Worm (Caenorhabditis elegans) whole organism, mixed stage, embryonic: ENCODE results near the gene ZK1320.7.

ENCODE experiments used
- M03D4.4 ChIP-seq: sonication (generic microtip); optimal IDR thresholded peaks from 2 replicates; lab custom pipeline; 2017; ENCODE audit warnings: mild to moderate bottlenecking, missing genetic modification characterization, missing compliant biosample characterization
- blmp-1 ChIP-seq: fragments of 150-350 bp; optimal IDR thresholded peaks from 2 replicates; lab custom pipeline; 2014; ENCODE audit warnings: missing biosample characterization, missing genetic modification characterization
- ceh-39 ChIP-seq: fragments of 150-350 bp; optimal IDR thresholded peaks from 2 replicates; lab custom pipeline; 2014; ENCODE audit warnings: missing biosample characterization, missing genetic modification characterization
- ceh-43 ChIP-seq: fragments of 200-800 bp; sonication (Bioruptor generic); optimal IDR thresholded peaks from 2 replicates; lab custom pipeline; 2018; ENCODE audit warnings: mild to moderate bottlenecking, missing genetic modification characterization, moderate library complexity, missing compliant biosample characterization
- ceh-83 ChIP-seq: fragments of 200-800 bp; sonication (Bioruptor generic); optimal IDR thresholded peaks from 2 replicates; lab custom pipeline; 2018; ENCODE audit warnings: mild to moderate bottlenecking, missing genetic modification characterization, missing compliant biosample characterization
- ces-1 ChIP-seq: fragments of 150-350 bp; optimal IDR thresholded peaks from 2 replicates; lab custom pipeline; 2014; ENCODE audit warnings: missing biosample characterization, missing genetic modification reagents, missing genetic modification characterization
- cnd-1 ChIP-seq: fragments of 200-800 bp; sonication (Bioruptor generic); optimal IDR thresholded peaks from 2 replicates; lab custom pipeline; 2018; ENCODE audit warnings: mild to moderate bottlenecking, missing genetic modification characterization, missing compliant biosample characterization
- drap-1 ChIP-seq: fragments of 200-800 bp; sonication (Bioruptor generic); optimal IDR thresholded peaks from 3 replicates; lab custom pipeline; 2018; ENCODE audit warnings: mild to moderate bottlenecking, missing genetic modification characterization, missing compliant biosample characterization
- elt-1 ChIP-seq: sonication (generic microtip); optimal IDR thresholded peaks from 2 replicates; lab custom pipeline; 2017; ENCODE audit warnings: missing genetic modification characterization, mild to moderate bottlenecking, missing compliant biosample characterization, antibody characterized with exemption, moderate library complexity, borderline replicate concordance; ENCODE audit not compliant: insufficient read depth
- elt-3 ChIP-seq: fragments of 150-350 bp; optimal IDR thresholded peaks from 2 replicates; lab custom pipeline; 2014; ENCODE audit warnings: missing biosample characterization, missing genetic modification characterization
- flh-1 ChIP-seq: fragments of 200-800 bp; sonication (Bioruptor generic); optimal IDR thresholded peaks from 2 replicates; lab custom pipeline; 2018; ENCODE audit warnings: mild to moderate bottlenecking, missing genetic modification characterization, moderate library complexity, missing compliant biosample characterization
- ham-2 ChIP-seq: fragments of 200-800 bp; sonication (Bioruptor generic); optimal IDR thresholded peaks from 2 replicates; lab custom pipeline; 2018; ENCODE audit warnings: mild to moderate bottlenecking, missing genetic modification characterization, missing compliant biosample characterization
- hlh-1 ChIP-seq: fragments of 150-350 bp; optimal IDR thresholded peaks from 2 replicates; lab custom pipeline; 2014; ENCODE audit warnings: missing biosample characterization, missing genetic modification reagents, missing genetic modification characterization
- lin-13 ChIP-seq: fragments of 150-350 bp; optimal IDR thresholded peaks from 2 replicates; lab custom pipeline; 2014; ENCODE audit warnings: missing biosample characterization, missing genetic modification characterization
- lin-32 ChIP-seq: fragments of 200-800 bp; sonication (Bioruptor generic); optimal IDR thresholded peaks from 2 replicates; lab custom pipeline; 2018; ENCODE audit warnings: mild to moderate bottlenecking, missing genetic modification characterization, missing compliant biosample characterization
- lsy-2 ChIP-seq: fragments of 150-350 bp; optimal IDR thresholded peaks from 2 replicates; lab custom pipeline; 2014; ENCODE audit warnings: missing biosample characterization, missing genetic modification characterization
- mab-5 ChIP-seq: fragments of 150-350 bp; optimal IDR thresholded peaks from 2 replicates; lab custom pipeline; 2014; ENCODE audit warnings: missing biosample characterization, missing genetic modification characterization
- mep-1 ChIP-seq: fragments of 150-350 bp; optimal IDR thresholded peaks from 2 replicates; lab custom pipeline; 2017; ENCODE audit warnings: missing biosample characterization, missing genetic modification reagents, missing genetic modification characterization, inconsistent platforms
- mls-2 ChIP-seq: sonication (generic microtip); optimal IDR thresholded peaks from 2 replicates; lab custom pipeline; 2016; ENCODE audit warnings: mild to moderate bottlenecking, missing genetic modification characterization, moderate library complexity, missing compliant biosample characterization
- nhr-12 ChIP-seq: fragments of 150-350 bp; optimal IDR thresholded peaks from 2 replicates; lab custom pipeline; 2014; ENCODE audit warnings: missing biosample characterization, missing genetic modification characterization
- nhr-2 ChIP-seq: fragments of 150-350 bp; optimal IDR thresholded peaks from 2 replicates; lab custom pipeline; 2014; ENCODE audit warnings: missing biosample characterization, missing genetic modification characterization
- nhr-237 ChIP-seq: fragments of 150-350 bp; optimal IDR thresholded peaks from 2 replicates; lab custom pipeline; 2014; ENCODE audit warnings: missing biosample characterization, missing genetic modification characterization
- nhr-28 ChIP-seq: fragments of 150-350 bp; optimal IDR thresholded peaks from 2 replicates; lab custom pipeline; 2014; ENCODE audit warnings: missing biosample characterization, missing genetic modification characterization
- nhr-76 ChIP-seq: sonication (generic microtip); optimal IDR thresholded peaks from 2 replicates; lab custom pipeline; 2017; ENCODE audit warnings: missing biosample characterization, missing genetic modification characterization
- pha-4 ChIP-seq: fragments of 150-350 bp; optimal IDR thresholded peaks from 2 replicates; lab custom pipeline; 2018; ENCODE audit warnings: missing biosample characterization, missing genetic modification reagents, missing genetic modification characterization
- sem-2 ChIP-seq: fragments of 200-800 bp; sonication (Bioruptor generic); optimal IDR thresholded peaks from 2 replicates; lab custom pipeline; 2018; ENCODE audit warnings: mild to moderate bottlenecking, missing genetic modification characterization, missing compliant biosample characterization
- snpc-4 ChIP-seq: fragments of 150-350 bp; optimal IDR thresholded peaks from 2 replicates; lab custom pipeline; 2014; ENCODE audit warnings: missing biosample characterization, missing genetic modification characterization
- sptf-1 ChIP-seq: sonication (generic microtip); optimal IDR thresholded peaks from 2 replicates; lab custom pipeline; 2017; ENCODE audit warnings: mild to moderate bottlenecking, missing genetic modification characterization, moderate library complexity, missing compliant biosample characterization
- tbx-8 ChIP-seq: fragments of 200-800 bp; sonication (Bioruptor generic); optimal IDR thresholded peaks from 2 replicates; lab custom pipeline; 2018; ENCODE audit warnings: mild to moderate bottlenecking, missing genetic modification characterization, moderate library complexity, missing compliant biosample characterization
- unc-120 ChIP-seq: sonication (generic microtip); optimal IDR thresholded peaks from 2 replicates; lab custom pipeline; 2017; ENCODE audit warnings: missing genetic modification characterization, missing compliant biosample characterization; ENCODE audit not compliant: poor library complexity, severe bottlenecking
- unc-39 ChIP-seq: fragments of 150-350 bp; optimal IDR thresholded peaks from 2 replicates; lab custom pipeline; 2014; ENCODE audit warnings: missing biosample characterization, missing genetic modification characterization
- unc-62 ChIP-seq: fragments of 150-350 bp; optimal IDR thresholded peaks from 2 replicates; lab custom pipeline; 2014; ENCODE audit warnings: missing biosample characterization, missing genetic modification reagents, missing genetic modification characterization

The ZK1320.7 gene

DNA sequence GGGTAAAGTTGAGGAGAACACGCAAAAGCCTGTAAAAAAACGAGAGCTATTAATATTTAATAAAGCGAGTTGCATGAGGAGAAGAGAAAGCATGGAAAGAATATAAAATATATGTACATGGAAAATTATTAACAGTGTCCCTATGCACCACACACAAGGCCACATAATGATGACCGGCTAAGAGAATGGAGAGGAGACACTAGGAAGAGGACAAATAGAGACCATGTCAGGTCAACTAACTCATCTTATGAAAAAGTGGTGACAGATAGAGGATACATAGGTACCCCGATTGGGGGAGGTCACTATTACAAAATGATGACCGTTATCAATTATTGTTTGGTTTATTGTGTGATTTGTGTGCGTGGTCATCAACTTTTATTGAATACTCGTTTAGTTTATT, 27.0 kb upstream of the ZK1320.7 start, which contains the start of gene fzr-1:
Gene fzr-1, minus strand, starts transcription at position 29 of the 400 bp plus-strand sequence.
- TF ChIP-seq nhr-2 (tag; lab: Kevin White, UChicago) (peak; percentile 94), M03D4.4 (tag; lab: Kevin White, UChicago) (no peak)
- TF ChIP-seq, all 35 proteins: peak for 1

- TF ChIP-seq unc-62 (GFP tag; lab: Kevin White, UChicago) (peak; percentile 87), drap-1 (no peak), ham-2 (GFP tag; lab: Kevin White, UChicago) (peak; percentile 87), mab-5 (tag; lab: Kevin White, UChicago) (no peak), elt-1 (peak; percentile 95)
These were observed 26.3 kb upstream of the ZK1320.7 start for ce11 chrII:9644940-9645634.

- TF ChIP-seq sptf-1 (peak; percentile 68), lin-13 (tag; lab: Kevin White, UChicago) (peak; percentile 61), ham-2 (GFP tag; lab: Kevin White, UChicago) (peak; percentile 90), mep-1 (peak; percentile 91), nhr-2 (tag; lab: Kevin White, UChicago) (peak; percentile 87), nhr-28 (tag; lab: Kevin White, UChicago) (no peak), nhr-237 (peak; percentile 14), flh-1 (GFP tag; lab: Kevin White, UChicago) (no peak), ces-1 (GFP tag; lab: Kevin White, UChicago) (peak; percentile 70), cnd-1 (peak; percentile 40), ceh-43 (GFP tag; lab: Kevin White, UChicago) (no peak), lin-32 (peak; percentile 46), drap-1 (peak; percentile 47), hlh-1 (peak; percentile 94), mls-2 (peak; percentile 76), pha-4 (tag; lab: Kevin White, UChicago) (peak; percentile 41), unc-120 (tag; lab: Kevin White, UChicago) (peak; percentile 22), lsy-2 (no peak), blmp-1 (tag; lab: Kevin White, UChicago) (peak; percentile 68), elt-3 (tag; lab: Kevin White, UChicago) (no peak), sem-2 (GFP tag; lab: Kevin White, UChicago) (no peak), ceh-39 (tag; lab: Kevin White, UChicago) (peak; percentile 75), unc-62 (GFP tag; lab: Kevin White, UChicago) (peak; percentile 76), mab-5 (tag; lab: Kevin White, UChicago) (no peak), ceh-83 (no peak), nhr-12 (no peak), snpc-4 (tag; lab: Kevin White, UChicago) (no peak), nhr-76 (tag; lab: Kevin White, UChicago) (no peak), tbx-8 (GFP tag; lab: Kevin White, UChicago) (peak; percentile 2), unc-39 (no peak)
These were observed 25.3 kb upstream of the ZK1320.7 start for ce11 chrII:9646122-9646555.

DNA sequence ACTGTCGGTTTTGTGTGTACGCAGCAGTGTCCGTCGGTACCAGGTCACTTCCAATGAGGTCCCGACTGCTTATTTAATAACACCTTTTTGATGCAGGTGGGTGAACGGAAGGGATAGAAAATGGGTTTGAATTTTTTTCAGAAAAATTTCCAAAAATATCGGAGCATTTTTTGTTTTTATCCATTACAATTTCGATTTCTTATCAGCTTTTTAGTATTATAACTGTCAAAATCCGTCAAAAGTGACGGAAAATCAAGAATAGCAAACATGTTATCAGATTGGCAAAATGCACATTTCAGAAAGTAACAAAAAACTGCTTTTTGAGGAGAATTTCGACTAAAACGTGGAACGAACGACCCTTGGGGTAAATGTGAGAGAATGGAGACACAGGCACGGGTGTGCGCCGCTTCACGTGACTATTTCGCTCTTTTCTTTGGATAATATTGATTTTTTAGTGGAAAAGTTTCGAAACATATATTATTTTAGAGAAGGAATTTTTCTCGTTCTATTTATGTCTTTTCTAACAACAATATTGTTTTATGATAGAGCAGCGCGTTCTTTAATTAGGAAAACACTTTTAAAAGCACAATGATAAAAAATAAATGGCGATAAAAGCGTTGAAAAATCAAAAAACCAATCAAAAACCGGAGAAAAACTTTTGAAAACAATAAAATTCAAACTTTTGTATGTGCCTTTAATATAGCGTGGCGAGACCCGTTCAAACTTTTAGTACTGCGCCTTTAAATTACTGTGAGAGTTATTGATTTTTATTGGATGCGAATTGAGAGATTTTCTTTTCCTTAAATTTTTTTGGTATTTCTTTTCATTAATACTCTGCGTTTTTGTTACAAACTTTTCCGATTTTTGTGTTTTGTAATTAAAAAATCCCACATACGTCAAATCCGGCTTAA, 24.2 kb upstream of the ZK1320.7 start, which contains the start of gene sqv-8:
Gene sqv-8, plus strand, starts transcription at position 51 of the 911 bp plus-strand sequence.
- TF ChIP-seq elt-3 (tag; lab: Kevin White, UChicago) (no peak), unc-120 (tag; lab: Kevin White, UChicago) (no peak), M03D4.4 (tag; lab: Kevin White, UChicago) (no peak), nhr-2 (tag; lab: Kevin White, UChicago) (peak; percentile 66)
